Fruit fly (Drosophila melanogaster) whole organism, prepupa: ENCODE results near the gene Arpc2.
A peak's percentile ranks its signal among the peaks of the same experiment; 100 is the strongest.

ENCODE experiments used
- Blimp-1 ChIP-seq: fragments of 200-800 bp; sonication (Bioruptor generic); optimal IDR thresholded peaks from 3 replicates; lab custom pipeline; 2017; ENCODE audit warnings: missing biosample characterization, missing genetic modification characterization, mild to moderate bottlenecking, moderate library complexity, missing genetic modification reagents
- CG10631 ChIP-seq: fragments of 200-800 bp; sonication (Bioruptor generic); optimal IDR thresholded peaks from 2 replicates; lab custom pipeline; 2016; ENCODE audit warnings: missing biosample characterization, missing genetic modification characterization
- CG11762 ChIP-seq: fragments of 200-800 bp; sonication (Bioruptor generic); optimal IDR thresholded peaks from 3 replicates; lab custom pipeline; 2016; ENCODE audit warnings: missing biosample characterization, missing genetic modification characterization; ENCODE audit not compliant: insufficient read depth
- CG15336 ChIP-seq: fragments of 200-800 bp; sonication (Bioruptor generic); IDR thresholded peaks from 2 replicates; pipeline ENCODE4 v1.3.6; 2022; ENCODE audit warnings: missing biosample characterization, missing genetic modification characterization
- CG1621 ChIP-seq: fragments of 200-800 bp; sonication (Bioruptor generic); optimal IDR thresholded peaks from 3 replicates; lab custom pipeline; 2018; ENCODE audit warnings: missing biosample characterization, mild to moderate bottlenecking, missing genetic modification characterization
- CG16779 ChIP-seq: fragments of 200-800 bp; sonication (Bioruptor generic); optimal IDR thresholded peaks from 3 replicates; lab custom pipeline; 2017; ENCODE audit warnings: missing biosample characterization, mild to moderate bottlenecking, missing genetic modification characterization
- CG3032 ChIP-seq: fragments of 200-800 bp; optimal IDR thresholded peaks from 2 replicates; lab custom pipeline; 2019; ENCODE audit warnings: missing biosample characterization, mild to moderate bottlenecking, missing genetic modification characterization, moderate library complexity
- CG31627 ChIP-seq: fragments of 200-800 bp; sonication (Bioruptor generic); optimal IDR thresholded peaks from 3 replicates; lab custom pipeline; 2016; ENCODE audit warnings: missing biosample characterization, missing genetic modification characterization
- CG32006 ChIP-seq: fragments of 200-800 bp; sonication (Bioruptor generic); optimal IDR thresholded peaks from 3 replicates; lab custom pipeline; 2017; ENCODE audit warnings: missing biosample characterization, mild to moderate bottlenecking, missing genetic modification characterization
- CG34406 ChIP-seq: fragments of 200-800 bp; sonication (Bioruptor generic); optimal IDR thresholded peaks from 3 replicates; lab custom pipeline; 2016; ENCODE audit warnings: missing biosample characterization, missing genetic modification characterization
- CG3919 ChIP-seq: fragments of 200-800 bp; sonication (Bioruptor generic); optimal IDR thresholded peaks from 3 replicates; lab custom pipeline; 2016; ENCODE audit warnings: missing biosample characterization, missing genetic modification characterization
- CG4318 ChIP-seq: fragments of 200-800 bp; sonication (Bioruptor generic); optimal IDR thresholded peaks from 3 replicates; lab custom pipeline; 2017; ENCODE audit warnings: missing biosample characterization, mild to moderate bottlenecking, missing genetic modification characterization
- CG6163 ChIP-seq: fragments of 200-800 bp; sonication (Bioruptor generic); IDR thresholded peaks from 3 replicates; pipeline ENCODE4 v1.3.6; 2022; ENCODE audit warnings: missing biosample characterization, missing genetic modification characterization
- CG6792 ChIP-seq: fragments of 200-800 bp; sonication (Bioruptor generic); optimal IDR thresholded peaks from 3 replicates; lab custom pipeline; 2016; ENCODE audit warnings: missing biosample characterization, missing genetic modification characterization
- CG7368 ChIP-seq: fragments of 200-800 bp; sonication (Bioruptor generic); optimal IDR thresholded peaks from 3 replicates; lab custom pipeline; 2016; ENCODE audit warnings: missing biosample characterization, missing genetic modification characterization
- CG8319 ChIP-seq: fragments of 200-800 bp; sonication (Bioruptor generic); optimal IDR thresholded peaks from 3 replicates; lab custom pipeline; 2016; ENCODE audit warnings: missing biosample characterization, missing genetic modification characterization
- CG8632 ChIP-seq: fragments of 200-800 bp; sonication (Bioruptor generic); optimal IDR thresholded peaks from 3 replicates; lab custom pipeline; 2016; ENCODE audit warnings: missing biosample characterization, missing genetic modification characterization
- CG9139 ChIP-seq: fragments of 200-800 bp; sonication (Bioruptor generic); optimal IDR thresholded peaks from 3 replicates; lab custom pipeline; 2017; ENCODE audit warnings: missing biosample characterization, mild to moderate bottlenecking, missing genetic modification characterization
- Eip75B ChIP-seq: fragments of 200-800 bp; sonication (Bioruptor generic); optimal IDR thresholded peaks from 3 replicates; lab custom pipeline; 2016; ENCODE audit warnings: missing biosample characterization, missing genetic modification characterization
- Eip78C ChIP-seq: fragments of 200-800 bp; sonication (Bioruptor generic); peaks from one replicate; lab custom pipeline; 2016; ENCODE audit warnings: missing biosample characterization, missing genetic modification characterization
- Eip93F ChIP-seq: fragments of 200-800 bp; sonication (Bioruptor generic); optimal IDR thresholded peaks from 2 replicates; lab custom pipeline; 2016; ENCODE audit warnings: missing biosample characterization, mild to moderate bottlenecking, missing genetic modification characterization
- Ets21C ChIP-seq: fragments of 200-800 bp; sonication (Bioruptor generic); optimal IDR thresholded peaks from 3 replicates; lab custom pipeline; 2016; ENCODE audit warnings: missing biosample characterization, missing genetic modification characterization
- Ets96B ChIP-seq: fragments of 200-800 bp; optimal IDR thresholded peaks from 2 replicates; lab custom pipeline; 2019; ENCODE audit warnings: missing biosample characterization, mild to moderate bottlenecking, missing genetic modification characterization, moderate library complexity
- Gug ChIP-seq: fragments of 200-800 bp; sonication (Bioruptor generic); IDR thresholded peaks from 2 replicates; pipeline ENCODE4 v1.3.6; 2022; ENCODE audit warnings: missing biosample characterization, missing genetic modification characterization
- Hr39 ChIP-seq: fragments of 200-800 bp; sonication (Bioruptor generic); optimal IDR thresholded peaks from 2 replicates; lab custom pipeline; 2016; ENCODE audit warnings: missing biosample characterization, missing genetic modification characterization
- Hr4 ChIP-seq: fragments of 200-800 bp; sonication (Bioruptor generic); optimal IDR thresholded peaks from 3 replicates; lab custom pipeline; 2016; ENCODE audit warnings: missing biosample characterization, missing genetic modification characterization
- Met ChIP-seq: fragments of 200-800 bp; sonication (Bioruptor generic); optimal IDR thresholded peaks from 3 replicates; lab custom pipeline; 2016; ENCODE audit warnings: missing biosample characterization, missing genetic modification characterization
- OdsH ChIP-seq: fragments of 200-800 bp; sonication (Bioruptor generic); optimal IDR thresholded peaks from 3 replicates; lab custom pipeline; 2016; ENCODE audit warnings: missing biosample characterization, missing genetic modification characterization
- Smox ChIP-seq: fragments of 200-800 bp; sonication (Bioruptor generic); optimal IDR thresholded peaks from 3 replicates; lab custom pipeline; 2016; ENCODE audit warnings: missing biosample characterization, missing genetic modification characterization
- Sox102F ChIP-seq: fragments of 200-800 bp; sonication (Bioruptor generic); optimal IDR thresholded peaks from 2 replicates; lab custom pipeline; 2016; ENCODE audit warnings: missing biosample characterization, mild to moderate bottlenecking, missing genetic modification characterization
- Sox14 ChIP-seq: fragments of 200-800 bp; sonication (Bioruptor generic); optimal IDR thresholded peaks from 3 replicates; lab custom pipeline; 2016; ENCODE audit warnings: missing biosample characterization, missing genetic modification characterization
- Sox15 ChIP-seq: fragments of 200-800 bp; sonication (Bioruptor generic); optimal IDR thresholded peaks from 3 replicates; lab custom pipeline; 2016; ENCODE audit warnings: missing biosample characterization, missing genetic modification characterization
- achi ChIP-seq: fragments of 200-800 bp; sonication (Bioruptor generic); optimal IDR thresholded peaks from 3 replicates; lab custom pipeline; 2016; ENCODE audit warnings: missing biosample characterization, missing genetic modification characterization
- acj6 ChIP-seq: fragments of 200-800 bp; sonication (Bioruptor generic); optimal IDR thresholded peaks from 3 replicates; lab custom pipeline; 2016; ENCODE audit warnings: missing biosample characterization, missing genetic modification characterization
- cyc ChIP-seq: fragments of 200-800 bp; sonication (Bioruptor generic); optimal IDR thresholded peaks from 3 replicates; lab custom pipeline; 2016; ENCODE audit warnings: missing biosample characterization, missing genetic modification characterization
- dac ChIP-seq: fragments of 200-800 bp; sonication (Bioruptor generic); optimal IDR thresholded peaks from 2 replicates; lab custom pipeline; 2017; ENCODE audit warnings: missing biosample characterization, mild to moderate bottlenecking, missing genetic modification characterization
- dsx ChIP-seq: fragments of 200-800 bp; optimal IDR thresholded peaks from 3 replicates; lab custom pipeline; 2019; ENCODE audit warnings: missing biosample characterization, mild to moderate bottlenecking, missing genetic modification characterization, moderate library complexity; ENCODE audit not compliant: poor library complexity, severe bottlenecking
- eg ChIP-seq: fragments of 200-800 bp; sonication (Bioruptor generic); IDR thresholded peaks from 3 replicates; pipeline ENCODE4 v1.3.6; 2022; ENCODE audit warnings: missing biosample characterization, missing genetic modification characterization
- esn ChIP-seq: fragments of 200-800 bp; sonication (Bioruptor generic); optimal IDR thresholded peaks from 2 replicates; lab custom pipeline; 2016; ENCODE audit warnings: missing biosample characterization, mild to moderate bottlenecking, missing genetic modification characterization, moderate library complexity
- fd59A ChIP-seq: fragments of 200-800 bp; sonication (Bioruptor generic); optimal IDR thresholded peaks from 2 replicates; lab custom pipeline; 2017; ENCODE audit warnings: missing biosample characterization, mild to moderate bottlenecking, missing genetic modification characterization, missing genetic modification reagents
- fkh ChIP-seq: fragments of 200-800 bp; sonication (Bioruptor generic); optimal IDR thresholded peaks from 3 replicates; lab custom pipeline; 2017; ENCODE audit warnings: missing biosample characterization, mild to moderate bottlenecking, missing genetic modification characterization, moderate library complexity
- lz ChIP-seq: fragments of 200-800 bp; sonication (Bioruptor generic); optimal IDR thresholded peaks from 3 replicates; lab custom pipeline; 2016; ENCODE audit warnings: missing biosample characterization, missing genetic modification characterization
- net ChIP-seq: fragments of 200-800 bp; sonication (Bioruptor generic); optimal IDR thresholded peaks from 3 replicates; lab custom pipeline; 2016; ENCODE audit warnings: missing biosample characterization, missing genetic modification characterization
- pdm3 ChIP-seq: fragments of 200-800 bp; sonication (Bioruptor generic); optimal IDR thresholded peaks from 3 replicates; lab custom pipeline; 2016; ENCODE audit warnings: missing biosample characterization, missing genetic modification characterization
- salr ChIP-seq, 2 experiments: fragments of 200-800 bp; sonication (Bioruptor generic); optimal IDR thresholded peaks; 3 replicates each; lab custom pipeline; 2016 to 2018; ENCODE audit warnings: missing biosample characterization in 2 of 2, missing genetic modification characterization in 2 of 2, mild to moderate bottlenecking in 1 of 2
- spab ChIP-seq: fragments of 200-800 bp; sonication (Bioruptor generic); optimal IDR thresholded peaks from 2 replicates; lab custom pipeline; 2017; ENCODE audit warnings: missing biosample characterization, mild to moderate bottlenecking, missing genetic modification characterization, missing genetic modification reagents
- ss ChIP-seq, 2 experiments: fragments of 200-800 bp; sonication (Bioruptor generic); optimal IDR thresholded peaks; 2 replicates in 1 of 2; 3 replicates in 1 of 2; lab custom pipeline; 2017 to 2018; ENCODE audit warnings: mild to moderate bottlenecking in 2 of 2, missing biosample characterization in 2 of 2, missing genetic modification characterization in 2 of 2, moderate library complexity in 1 of 2
- svp ChIP-seq: fragments of 200-800 bp; sonication (Bioruptor generic); peaks from one replicate; lab custom pipeline; 2016; ENCODE audit warnings: missing biosample characterization, missing genetic modification characterization
- topi ChIP-seq: fragments of 200-800 bp; sonication (Bioruptor generic); optimal IDR thresholded peaks from 3 replicates; lab custom pipeline; 2016; ENCODE audit warnings: missing biosample characterization, missing genetic modification characterization
- vri ChIP-seq: fragments of 200-800 bp; sonication (Bioruptor generic); optimal IDR thresholded peaks from 3 replicates; lab custom pipeline; 2016; ENCODE audit warnings: missing biosample characterization, mild to moderate bottlenecking, missing genetic modification characterization

Arpc2 gene

dm6 chr2L:20414750-20415211 is 2.1 kb upstream of the Arpc2 start, which contains the start of gene CG10947:
TSS of gene CG10947 (minus strand) at chr2L:20414800.
- TF ChIP-seq Hr39 (GFP tag; lab: Kevin White, UChicago) (peak; percentile 54), CG8632 (no peak), CG9139 (no peak), Sox15 (peak; percentile 12), dsx (no peak), lz (peak; percentile 65), CG10631 (GFP tag; lab: Kevin White, UChicago) (peak; percentile 3), CG11762 (GFP tag; lab: Kevin White, UChicago) (no peak), fd59A (GFP tag; lab: Kevin White, UChicago) (no peak), CG3032 (tag; lab: Kevin White, UChicago) (peak; percentile 5), spab (GFP tag; lab: Kevin White, UChicago) (no peak), dac (GFP tag; lab: Kevin White, UChicago) (peak; percentile 23), esn (peak; percentile 62), vri (GFP tag; lab: Kevin White, UChicago) (no peak), Ets21C (GFP tag; lab: Kevin White, UChicago) (peak; percentile 41), CG6792 (GFP tag; lab: Kevin White, UChicago) (peak; percentile 37), acj6 (GFP tag; lab: Kevin White, UChicago) (peak; percentile 36), pdm3 (GFP tag; lab: Kevin White, UChicago) (peak; percentile 58), CG15336 (GFP tag; lab: Robert Waterston, UW) (no peak), CG31627 (peak; percentile 68), Sox14 (GFP tag; lab: Kevin White, UChicago) (peak; percentile 48), net (no peak), achi (GFP tag; lab: Kevin White, UChicago) (peak; percentile 20), CG34406 (GFP tag; lab: Kevin White, UChicago) (no peak), svp (GFP tag; lab: Kevin White, UChicago) (no peak), salr (GFP tag; optimal IDR thresholded peaks at IDR 0.05; lab: Kevin White, UChicago) (peak in 1 of 2 experiments; percentile 20), CG4318 (GFP tag; lab: Kevin White, UChicago) (no peak), ss (GFP tag; optimal IDR thresholded peaks at IDR 0.05; lab: Kevin White, UChicago) (no peak), CG3919 (GFP tag; lab: Kevin White, UChicago) (peak; percentile 75), Gug (no peak), eg (GFP tag; lab: Robert Waterston, UW) (no peak), Eip93F (GFP tag; lab: Kevin White, UChicago) (no peak), CG16779 (no peak), CG1621 (tag; lab: Kevin White, UChicago) (no peak), topi (GFP tag; lab: Kevin White, UChicago) (peak; percentile 62), CG8319 (peak; percentile 2), Eip78C (GFP tag; lab: Kevin White, UChicago) (peak; percentile 80), Eip75B (GFP tag; lab: Kevin White, UChicago) (peak; percentile 33), OdsH (peak; percentile 46), CG7368 (GFP tag; lab: Kevin White, UChicago) (no peak), Met (GFP tag; lab: Kevin White, UChicago) (peak; percentile 47), Sox102F (peak; percentile 23), Blimp-1 (GFP tag; lab: Kevin White, UChicago) (no peak), fkh (GFP tag; lab: Kevin White, UChicago) (peak; percentile 48), Smox (GFP tag; lab: Kevin White, UChicago) (no peak), Hr4 (GFP tag; lab: Kevin White, UChicago) (peak; percentile 41), cyc (GFP tag; lab: Kevin White, UChicago) (peak; percentile 61), CG32006 (GFP tag; lab: Kevin White, UChicago) (peak; percentile 27), CG6163 (peak; percentile 51; the same call in 1 of the 3 replicates), Ets96B (no peak)
